Worm (Caenorhabditis elegans) whole organism, L3 larva: ENCODE results near the gene B0457.6.

Experiments used
- ama-1 ChIP-seq: fragments of 150-350 bp; optimal IDR thresholded peaks from 2 replicates; lab custom pipeline; 2018
- elt-3 ChIP-seq, 3 experiments: fragments of 150-350 bp in 1 of 3; sonication (generic microtip) in 2 of 3; optimal IDR thresholded peaks; 2 replicates in 2 of 3; 4 replicates in 1 of 3; lab custom pipeline; 2014 to 2017; ENCODE audit warnings: missing biosample characterization in 3 of 3, missing genetic modification characterization in 3 of 3
- eor-1 ChIP-seq, 2 experiments: fragments of 150-350 bp; optimal IDR thresholded peaks; 2 replicates each; lab custom pipeline; 2014 to 2018; ENCODE audit warnings: missing biosample characterization in 2 of 2, missing genetic modification characterization in 2 of 2
- fkh-10 ChIP-seq: sonication (generic microtip); optimal IDR thresholded peaks from 2 replicates; lab custom pipeline; 2017; ENCODE audit warnings: missing biosample characterization, missing genetic modification reagents, missing genetic modification characterization
- nfya-1 ChIP-seq: sonication (generic microtip); optimal IDR thresholded peaks from 2 replicates; lab custom pipeline; 2017; ENCODE audit warnings: missing genetic modification characterization, mild to moderate bottlenecking, missing compliant biosample characterization, antibody characterized with exemption, moderate library complexity; ENCODE audit not compliant: insufficient read depth
- nhr-28 ChIP-seq: fragments of 150-350 bp; optimal IDR thresholded peaks from 2 replicates; lab custom pipeline; 2014; ENCODE audit warnings: missing biosample characterization, missing genetic modification characterization
- pqm-1 ChIP-seq: fragments of 150-350 bp; optimal IDR thresholded peaks from 2 replicates; lab custom pipeline; 2017; ENCODE audit warnings: missing biosample characterization, missing genetic modification characterization, inconsistent platforms
- unc-39 ChIP-seq: sonication (generic microtip); optimal IDR thresholded peaks from 4 replicates; lab custom pipeline; 2017; ENCODE audit warnings: missing biosample characterization, missing genetic modification characterization
- unc-62 ChIP-seq: fragments of 150-350 bp; sonication (generic microtip); optimal IDR thresholded peaks from 4 replicates; lab custom pipeline; 2014; ENCODE audit warnings: missing biosample characterization, missing genetic modification reagents, missing genetic modification characterization

ce11 chrII:8914654-8915053 lies 7.6 kb upstream of the B0457.6 start:
- TF ChIP-seq nfya-1 (tag; lab: Kevin White, UChicago) = no peak
- no peak for TF ChIP-seq nhr-28
- no peak for TF ChIP-seq pqm-1 (tag; lab: Kevin White, UChicago)
- no peak for TF ChIP-seq ama-1
- no peak for TF ChIP-seq eor-1 (tag; optimal IDR thresholded peaks at IDR 0.05; lab: Kevin White, UChicago)
- TF ChIP-seq unc-39 (tag; lab: Kevin White, UChicago) = no peak
- TF ChIP-seq fkh-10 = no peak
- TF ChIP-seq unc-62 = no peak
- TF ChIP-seq elt-3 (tag; optimal IDR thresholded peaks at IDR 0.05; lab: Kevin White, UChicago) = no peak
